Worm (Caenorhabditis elegans): ENCODE results near the gene F46B6.12.

The F46B6.12 gene

ce11 chrV:9755725-9756124 lies 19.9 kb downstream of the F46B6.12 start, which contains the start of gene F58E6.8:
F58E6.8 (minus strand) TSS chrV:9755825.
- TF ChIP-seq zfp-2 (tag; optimal IDR thresholded peaks at IDR 0.05) (no peak), ces-1 (GFP tag; optimal IDR thresholded peaks at IDR 0.05) (no peak), nhr-41 (GFP tag; IDR thresholded peaks at IDR 0.05) (no peak), nhr-102 (tag; optimal IDR thresholded peaks at IDR 0.05) (no peak), lin-29 (GFP tag; IDR thresholded peaks at IDR 0.05) (no peak), madf-9 (GFP tag; conservative IDR thresholded peaks at IDR 0.05) (no peak), ceh-28 (tag; optimal IDR thresholded peaks at IDR 0.05) (no peak), lin-1 (GFP tag; IDR thresholded peaks at IDR 0.05) (no peak), zip-11 (GFP tag; IDR thresholded peaks at IDR 0.05) (no peak), aha-1 (tag) (no peak), egl-43 (GFP tag; IDR thresholded peaks at IDR 0.05) (no peak), spr-3 (GFP tag; optimal IDR thresholded peaks at IDR 0.05) (no peak), duxl-1 (tag; optimal IDR thresholded peaks at IDR 0.05; ENCODE audit: poor library complexity) (no peak), mdt-29 (GFP tag; IDR thresholded peaks at IDR 0.05) (no peak), nhr-111 (GFP tag; optimal IDR thresholded peaks at IDR 0.05) (no peak), ceh-44 (GFP tag; IDR thresholded peaks at IDR 0.05) (no peak), unc-39 (tag; optimal IDR thresholded peaks at IDR 0.05) (no peak)

DNA sequence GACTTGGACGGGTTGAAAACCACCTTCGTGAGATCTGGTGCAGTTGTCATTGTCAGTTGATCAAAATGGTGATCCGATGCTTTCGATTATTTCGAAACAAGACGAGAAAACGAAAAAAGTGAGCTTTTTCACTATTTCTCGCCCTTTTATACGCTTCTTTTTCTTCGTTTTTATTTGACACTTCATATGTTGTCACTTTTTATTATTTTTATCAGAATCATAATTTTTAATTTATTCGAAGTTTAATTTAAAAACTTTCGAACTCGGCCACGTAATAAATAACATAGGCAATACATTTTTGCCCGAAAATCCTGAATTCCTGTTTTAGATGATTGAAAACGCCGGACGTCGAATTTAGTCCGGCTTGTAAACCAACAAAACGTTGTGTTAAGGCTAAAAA lies 21.2 kb downstream of the F46B6.12 start, which contains the start of gene F58E6.5:
Gene F58E6.5, minus strand, starts transcription at position 101 of the 400 bp plus-strand sequence.
- no peak for TF ChIP-seq duxl-1 (tag; optimal IDR thresholded peaks at IDR 0.05; ENCODE audit: poor library complexity)
- TF ChIP-seq nhr-6 (tag; optimal IDR thresholded peaks at IDR 0.05), result no peak
- no peak for TF ChIP-seq snpc-1.2 (GFP tag; IDR thresholded peaks at IDR 0.05)
- no peak for TF ChIP-seq pqm-1 (tag; optimal IDR thresholded peaks at IDR 0.05)
- no peak for TF ChIP-seq nhr-11 (tag; optimal IDR thresholded peaks at IDR 0.05)
- TF ChIP-seq Y48G9A.11 (GFP tag; IDR thresholded peaks at IDR 0.05), result no peak
- TF ChIP-seq madf-9 (GFP tag; conservative IDR thresholded peaks at IDR 0.05), result no peak
- TF ChIP-seq lir-3 (tag; optimal IDR thresholded peaks at IDR 0.05), result no peak
- TF ChIP-seq jun-1 (tag; optimal IDR thresholded peaks at IDR 0.05), result no peak
- TF ChIP-seq spr-3 (GFP tag; optimal IDR thresholded peaks at IDR 0.05), result no peak
- TF ChIP-seq rbr-2 (tag; optimal IDR thresholded peaks at IDR 0.05), result no peak
- TF ChIP-seq sdz-12 (GFP tag; optimal IDR thresholded peaks at IDR 0.05), result no peak
- no peak for TF ChIP-seq T20F7.1 (GFP tag; optimal IDR thresholded peaks at IDR 0.05)
- TF ChIP-seq ZK337.2 (GFP tag; IDR thresholded peaks at IDR 0.05), result no peak
- no peak for TF ChIP-seq ceh-44 (GFP tag; IDR thresholded peaks at IDR 0.05)
- TF ChIP-seq mes-2 (tag; optimal IDR thresholded peaks at IDR 0.05; ENCODE audit: poor library complexity, severe bottlenecking), result no peak
- TF ChIP-seq hlh-30 (tag; optimal IDR thresholded peaks at IDR 0.05; ENCODE audit: insufficient read depth), result no peak
- no peak for TF ChIP-seq aha-1 (tag)

DNA sequence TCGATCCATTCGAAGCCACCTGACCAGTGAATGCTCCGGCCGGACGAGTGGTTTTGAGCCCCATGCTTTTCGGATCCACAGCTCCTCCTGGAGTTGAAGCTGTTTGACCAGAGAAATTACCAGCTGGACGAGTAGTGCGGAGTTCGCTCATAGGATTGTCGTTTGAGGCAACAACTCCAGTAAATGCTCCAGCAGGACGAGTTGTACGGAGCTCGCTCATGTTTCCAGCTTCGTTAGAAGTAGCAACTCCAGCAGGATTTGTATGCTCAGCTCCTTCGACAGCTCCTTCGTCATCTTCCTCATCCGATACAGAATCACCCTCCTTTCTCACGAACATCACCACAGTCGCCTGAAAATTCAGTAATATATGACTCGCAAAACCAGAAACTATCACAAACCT lies 22.1 kb downstream of the F46B6.12 start:
- TF ChIP-seq mdt-29 (GFP tag; IDR thresholded peaks at IDR 0.05) (no peak), dmd-8 (GFP tag; IDR thresholded peaks at IDR 0.05) (0 out of 2 replicates have a peak, but pooled peaks have one; percentile 53)

- TF ChIP-seq hlh-30 (tag; optimal IDR thresholded peaks at IDR 0.05; ENCODE audit: insufficient read depth) (no peak), nhr-25 (tag; optimal IDR thresholded peaks at IDR 0.05; ENCODE audit: borderline replicate concordance, insufficient read depth) (no peak), zfp-3 (GFP tag; conservative IDR thresholded peaks at IDR 0.05) (no peak), aha-1 (tag) (no peak), egl-27 (tag; optimal IDR thresholded peaks at IDR 0.05) (no peak), tra-1 (GFP tag; IDR thresholded peaks at IDR 0.05) (no peak), daf-16 (GFP tag; optimal IDR thresholded peaks at IDR 0.05) (no peak), daf-16 (tag; optimal IDR thresholded peaks at IDR 0.05) (no peak), unc-39 (tag; optimal IDR thresholded peaks at IDR 0.05) (no peak), attf-4 (tag; optimal IDR thresholded peaks at IDR 0.05) (no peak), ZK337.2 (GFP tag; IDR thresholded peaks at IDR 0.05) (no peak), sdz-12 (GFP tag; optimal IDR thresholded peaks at IDR 0.05) (no peak), gei-8 (GFP tag; optimal IDR thresholded peaks at IDR 0.05) (no peak), F37D6.2 (tag; optimal IDR thresholded peaks at IDR 0.05) (no peak), zip-2 (tag; optimal IDR thresholded peaks at IDR 0.05) (no peak), unc-62 (GFP tag; optimal IDR thresholded peaks at IDR 0.05 in 1 of 2) (no peak), unc-62 (tag; optimal IDR thresholded peaks at IDR 0.05) (no peak), mep-1 (tag; optimal IDR thresholded peaks at IDR 0.05) (no peak)
Observed at ce11 chrV:9752918-9753317, 22.7 kb downstream of the F46B6.12 start, which contains the start of gene F58E6.6. F58E6.6 (minus strand) TSS chrV:9753018.
